Fruit fly (Drosophila melanogaster) whole organism, embryonic: ENCODE measurements around the gene H.

ENCODE experiments used
- CG10209 ChIP-seq: fragments of 200-800 bp; sonication (Bioruptor generic); optimal IDR thresholded peaks from 3 replicates; lab custom pipeline; 2017; ENCODE audit warnings: missing biosample characterization, mild to moderate bottlenecking, missing genetic modification characterization, missing genetic modification reagents
- CG12769 ChIP-seq: fragments of 200-800 bp; sonication (Bioruptor generic); optimal IDR thresholded peaks from 2 replicates; lab custom pipeline; 2019; ENCODE audit warnings: missing biosample characterization, mild to moderate bottlenecking, missing genetic modification characterization, moderate library complexity
- CG13123 ChIP-seq: fragments of 200-800 bp; sonication (Bioruptor generic); optimal IDR thresholded peaks from 2 replicates; lab custom pipeline; 2016; ENCODE audit warnings: missing biosample characterization, missing genetic modification characterization
- CG15269 ChIP-seq: fragments of 200-800 bp; sonication (Bioruptor generic); optimal IDR thresholded peaks from 2 replicates; lab custom pipeline; 2018; ENCODE audit warnings: missing biosample characterization, mild to moderate bottlenecking, missing genetic modification characterization, moderate library complexity
- CG17829 ChIP-seq: fragments of 200-800 bp; optimal IDR thresholded peaks from 2 replicates; lab custom pipeline; 2019; ENCODE audit warnings: missing biosample characterization, mild to moderate bottlenecking, missing genetic modification characterization, moderate library complexity
- CG18764 ChIP-seq: fragments of 200-800 bp; sonication (Bioruptor generic); optimal IDR thresholded peaks from 3 replicates; lab custom pipeline; 2016; ENCODE audit warnings: missing biosample characterization, missing genetic modification characterization
- CG32772 ChIP-seq: fragments of 200-800 bp; sonication (Bioruptor generic); IDR thresholded peaks from 2 replicates; pipeline ENCODE4 v1.3.6; 2022; ENCODE audit warnings: missing biosample characterization, missing genetic modification characterization
- CG4282 ChIP-seq: fragments of 200-800 bp; sonication (Bioruptor generic); optimal IDR thresholded peaks from 2 replicates; lab custom pipeline; 2016; ENCODE audit warnings: missing biosample characterization, missing genetic modification characterization
- CG4730 ChIP-seq: fragments of 200-800 bp; sonication (Bioruptor generic); IDR thresholded peaks from 2 replicates; pipeline ENCODE4 v1.3.6; 2022; ENCODE audit warnings: missing biosample characterization, missing genetic modification characterization
- CG6813 ChIP-seq: fragments of 200-800 bp; sonication (Bioruptor generic); optimal IDR thresholded peaks from 2 replicates; lab custom pipeline; 2017; ENCODE audit warnings: missing biosample characterization, missing genetic modification characterization, mild to moderate bottlenecking, moderate library complexity, missing genetic modification reagents
- Dbx ChIP-seq: fragments of 200-800 bp; sonication (Bioruptor generic); IDR thresholded peaks from 3 replicates; pipeline ENCODE4 v1.3.6; 2022; ENCODE audit warnings: missing biosample characterization, missing genetic modification characterization
- Drgx ChIP-seq: fragments of 200-800 bp; sonication (Bioruptor generic); IDR thresholded peaks from 2 replicates; pipeline ENCODE4 v1.3.6; 2022; ENCODE audit warnings: missing biosample characterization, missing genetic modification characterization
- Gsc ChIP-seq: fragments of 200-800 bp; sonication (Bioruptor generic); IDR thresholded peaks from 2 replicates; pipeline ENCODE4 v1.3.6; 2022; ENCODE audit warnings: missing biosample characterization, missing genetic modification characterization
- Hand ChIP-seq: fragments of 200-800 bp; sonication (Bioruptor generic); optimal IDR thresholded peaks from 2 replicates; lab custom pipeline; 2017; ENCODE audit warnings: mild to moderate bottlenecking, missing biosample characterization, missing genetic modification reagents, missing genetic modification characterization
- Hr39 ChIP-seq: fragments of >200 bp; optimal IDR thresholded peaks from 2 replicates; lab custom pipeline; 2017
- Hsf ChIP-seq: fragments of 200-800 bp; sonication (Bioruptor generic); optimal IDR thresholded peaks from 3 replicates; lab custom pipeline; 2016; ENCODE audit warnings: missing biosample characterization, missing genetic modification characterization
- MTF-1 ChIP-seq: fragments of 200-800 bp; sonication (Bioruptor generic); optimal IDR thresholded peaks from 2 replicates; lab custom pipeline; 2018; ENCODE audit warnings: missing biosample characterization, mild to moderate bottlenecking, missing genetic modification characterization, borderline replicate concordance
- Med ChIP-seq: fragments of 200-800 bp; sonication (Bioruptor generic); peaks from one replicate; lab custom pipeline; 2016; ENCODE audit warnings: missing biosample characterization, missing genetic modification characterization, mild to moderate bottlenecking, inconsistent platforms, moderate library complexity
- NK7.1 ChIP-seq: fragments of 200-800 bp; sonication (Bioruptor generic); optimal IDR thresholded peaks from 3 replicates; lab custom pipeline; 2016; ENCODE audit warnings: missing biosample characterization, missing genetic modification characterization
- Opbp ChIP-seq: fragments of 200-800 bp; sonication (Bioruptor generic); IDR thresholded peaks from 3 replicates; pipeline ENCODE4 v1.3.6; 2022; ENCODE audit warnings: missing biosample characterization, missing genetic modification characterization; ENCODE audit not compliant: partially characterized antibody
- Pdp1 ChIP-seq, 2 experiments: fragments of 200-800 bp; sonication (Bioruptor generic); optimal IDR thresholded peaks; 3 replicates each; lab custom pipeline; 2016; ENCODE audit warnings: missing biosample characterization in 2 of 2, missing genetic modification characterization in 2 of 2, mild to moderate bottlenecking in 1 of 2, moderate library complexity in 1 of 2
- Rfx ChIP-seq: fragments of 200-800 bp; sonication (Bioruptor generic); IDR thresholded peaks from 2 replicates; pipeline ENCODE4 v1.3.6; 2022; ENCODE audit warnings: missing biosample characterization, missing genetic modification characterization
- bcd ChIP-seq: fragments of 200-800 bp; sonication (Bioruptor generic); optimal IDR thresholded peaks from 2 replicates; lab custom pipeline; 2017; ENCODE audit warnings: missing biosample characterization, mild to moderate bottlenecking, missing genetic modification characterization
- caup ChIP-seq: fragments of 200-800 bp; sonication (Bioruptor generic); optimal IDR thresholded peaks from 3 replicates; lab custom pipeline; 2017; ENCODE audit warnings: missing biosample characterization, mild to moderate bottlenecking, missing genetic modification characterization, moderate library complexity; ENCODE audit not compliant: severe bottlenecking
- cg ChIP-seq: fragments of 200-800 bp; sonication (Bioruptor generic); optimal IDR thresholded peaks from 3 replicates; lab custom pipeline; 2019; ENCODE audit warnings: missing biosample characterization, mild to moderate bottlenecking, missing genetic modification characterization, moderate library complexity
- chinmo ChIP-seq: fragments of 200-800 bp; sonication (Bioruptor generic); IDR thresholded peaks from 4 replicates; pipeline ENCODE4 v1.3.6; 2022; ENCODE audit warnings: missing biosample characterization, missing genetic modification characterization; ENCODE audit not compliant: partially characterized antibody
- crol ChIP-seq: fragments of 200-800 bp; sonication (Bioruptor generic); IDR thresholded peaks from 2 replicates; pipeline ENCODE4 v1.3.6; 2022; ENCODE audit warnings: missing biosample characterization, missing genetic modification characterization
- dati ChIP-seq: fragments of 200-800 bp; sonication (Bioruptor generic); IDR thresholded peaks from 2 replicates; pipeline ENCODE4 v1.3.6; 2022; ENCODE audit warnings: missing biosample characterization, missing genetic modification characterization
- dmrt11E ChIP-seq: fragments of 200-800 bp; sonication (Bioruptor generic); optimal IDR thresholded peaks from 3 replicates; lab custom pipeline; 2018; ENCODE audit warnings: missing biosample characterization, mild to moderate bottlenecking, missing genetic modification characterization, moderate library complexity
- dmrt99B ChIP-seq: fragments of 200-800 bp; sonication (Bioruptor generic); optimal IDR thresholded peaks from 2 replicates; lab custom pipeline; 2018; ENCODE audit warnings: missing biosample characterization, mild to moderate bottlenecking, missing genetic modification characterization, moderate library complexity
- exex ChIP-seq: fragments of 200-800 bp; sonication (Bioruptor generic); optimal IDR thresholded peaks from 4 replicates; lab custom pipeline; 2018; ENCODE audit warnings: missing biosample characterization, mild to moderate bottlenecking, missing genetic modification characterization, moderate library complexity
- ftz-f1 ChIP-seq: fragments of 200-800 bp; sonication (Bioruptor generic); optimal IDR thresholded peaks from 2 replicates; lab custom pipeline; 2016; ENCODE audit warnings: missing biosample characterization, missing genetic modification characterization
- grau ChIP-seq: fragments of 200-800 bp; optimal IDR thresholded peaks from 3 replicates; lab custom pipeline; 2019; ENCODE audit warnings: missing biosample characterization, mild to moderate bottlenecking, missing genetic modification characterization, moderate library complexity
- inv ChIP-seq: fragments of 200-800 bp; sonication (Bioruptor generic); IDR thresholded peaks from 2 replicates; pipeline ENCODE4 v1.3.6; 2022; ENCODE audit warnings: missing biosample characterization, missing genetic modification characterization; ENCODE audit not compliant: partially characterized antibody
- kni ChIP-seq: fragments of 200-800 bp; sonication (Bioruptor generic); optimal IDR thresholded peaks from 3 replicates; lab custom pipeline; 2017; ENCODE audit warnings: mild to moderate bottlenecking, missing biosample characterization, missing genetic modification reagents, missing genetic modification characterization
- knrl ChIP-seq: fragments of 200-800 bp; sonication (Bioruptor generic); IDR thresholded peaks from 3 replicates; pipeline ENCODE4 v1.3.6; 2022; ENCODE audit warnings: missing biosample characterization, missing genetic modification characterization; ENCODE audit not compliant: partially characterized antibody
- lov ChIP-seq, 2 experiments: fragments of 200-800 bp in 1 of 2; fragments of >200 bp in 1 of 2; sonication (Bioruptor generic) in 1 of 2; IDR thresholded peaks in 1 of 2; optimal IDR thresholded peaks in 1 of 2; 2 replicates in 1 of 2; 3 replicates in 1 of 2; pipeline versions ENCODE4 v1.3.6 to Lab custom; 2017 to 2022; ENCODE audit warnings: missing biosample characterization in 1 of 2, missing genetic modification characterization in 1 of 2
- nerfin-1 ChIP-seq: fragments of 200-800 bp; sonication (Bioruptor generic); optimal IDR thresholded peaks from 3 replicates; lab custom pipeline; 2019; ENCODE audit warnings: missing biosample characterization, mild to moderate bottlenecking, missing genetic modification characterization, moderate library complexity
- onecut ChIP-seq: fragments of 200-800 bp; sonication (Bioruptor generic); IDR thresholded peaks from 2 replicates; pipeline ENCODE4 v1.3.6; 2022; ENCODE audit warnings: missing biosample characterization, missing genetic modification characterization
- run ChIP-seq: fragments of 200-800 bp; sonication (Bioruptor generic); optimal IDR thresholded peaks from 3 replicates; lab custom pipeline; 2018; ENCODE audit warnings: missing biosample characterization, mild to moderate bottlenecking, missing genetic modification characterization
- shn ChIP-seq: fragments of 200-800 bp; sonication (Bioruptor generic); optimal IDR thresholded peaks from 3 replicates; lab custom pipeline; 2016; ENCODE audit warnings: missing biosample characterization, missing genetic modification characterization
- sim ChIP-seq: fragments of 200-800 bp; sonication (Bioruptor generic); IDR thresholded peaks from 2 replicates; pipeline ENCODE4 v1.3.6; 2022; ENCODE audit warnings: missing biosample characterization, missing genetic modification characterization
- trem ChIP-seq: fragments of 200-800 bp; optimal IDR thresholded peaks from 3 replicates; lab custom pipeline; 2019; ENCODE audit warnings: missing biosample characterization, mild to moderate bottlenecking, missing genetic modification characterization, moderate library complexity
- vfl ChIP-seq: fragments of 200-800 bp; sonication (Bioruptor generic); optimal IDR thresholded peaks from 2 replicates; lab custom pipeline; 2016; ENCODE audit warnings: missing biosample characterization, missing genetic modification characterization
- vnd ChIP-seq: fragments of 200-800 bp; sonication (Bioruptor generic); IDR thresholded peaks from 3 replicates; pipeline ENCODE4 v1.3.6; 2022; ENCODE audit warnings: missing biosample characterization, missing genetic modification characterization; ENCODE audit not compliant: partially characterized antibody
- vvl ChIP-seq: fragments of 200-800 bp; sonication (Bioruptor generic); IDR thresholded peaks from 2 replicates; pipeline ENCODE4 v1.3.6; 2022; ENCODE audit warnings: missing biosample characterization, missing genetic modification characterization
- wor ChIP-seq: fragments of 200-800 bp; sonication (Bioruptor generic); IDR thresholded peaks from 2 replicates; pipeline ENCODE4 v1.3.6; 2022; ENCODE audit warnings: missing biosample characterization, missing genetic modification characterization
- z ChIP-seq: fragments of 200-800 bp; sonication (Bioruptor generic); IDR thresholded peaks from 3 replicates; pipeline ENCODE4 v1.3.6; 2022; ENCODE audit warnings: missing biosample characterization, missing genetic modification characterization

Gene H

dm6 chr3R:20604078-20604477 lies 17.7 kb upstream of the H start (continued):
- peak; percentile 89 for TF ChIP-seq CG12769
- TF ChIP-seq Rfx (GFP tag; lab: Robert Waterston, UW), result peak; percentile 35; the same call in 1 of the 2 replicates
- peak; percentile 26 for TF ChIP-seq ftz-f1 (GFP tag; lab: Kevin White, UChicago)
- TF ChIP-seq lov (optimal IDR thresholded peaks at IDR 0.05; lab: Kevin White, UChicago), result no peak
- 0 out of 3 replicates have a peak, but pooled peaks have one; percentile 32 for TF ChIP-seq lov (GFP tag; IDR thresholded peaks at IDR 0.05; lab: Robert Waterston, UW)

dm6 chr3R:20605078-20605477 lies 16.7 kb upstream of the H start:
- no peak for TF ChIP-seq CG15269 (tag; lab: Kevin White, UChicago)
- no peak for TF ChIP-seq Drgx
- TF ChIP-seq kni (GFP tag; lab: Kevin White, UChicago), result no peak
- TF ChIP-seq Hr39 (lab: Kevin White, UChicago), result peak; percentile 45
- TF ChIP-seq nerfin-1, result no peak
- peak; percentile 9 for TF ChIP-seq Med (GFP tag; lab: Kevin White, UChicago)
- TF ChIP-seq CG6813 (GFP tag; lab: Kevin White, UChicago), result no peak
- TF ChIP-seq inv (GFP tag; lab: Robert Waterston, UW), result no peak
- no peak for TF ChIP-seq CG18764 (GFP tag; lab: Kevin White, UChicago)
- TF ChIP-seq wor, result no peak
- TF ChIP-seq Dbx (GFP tag; lab: Robert Waterston, UW), result no peak
- TF ChIP-seq Gsc (GFP tag; lab: Robert Waterston, UW), result no peak
- no peak for TF ChIP-seq knrl (GFP tag; lab: Robert Waterston, UW)
- TF ChIP-seq crol, result peak; percentile 35; the same call in 1 of the 2 replicates
- no peak for TF ChIP-seq CG32772 (GFP tag; lab: Robert Waterston, UW)
- TF ChIP-seq CG17829 (tag; lab: Kevin White, UChicago), result no peak
- TF ChIP-seq MTF-1 (GFP tag; lab: Kevin White, UChicago), result no peak
- TF ChIP-seq CG4730 (GFP tag; lab: Robert Waterston, UW), result no peak
- TF ChIP-seq grau (tag; lab: Kevin White, UChicago), result peak; percentile 38
- TF ChIP-seq Hsf (GFP tag; lab: Kevin White, UChicago), result no peak
- no peak for TF ChIP-seq bcd (GFP tag; lab: Kevin White, UChicago)
- 0 out of 4 replicates have a peak, but pooled peaks have one; percentile 24 for TF ChIP-seq chinmo (GFP tag; lab: Robert Waterston, UW)
- TF ChIP-seq shn (GFP tag; lab: Kevin White, UChicago), result no peak
- no peak for TF ChIP-seq caup (GFP tag; lab: Kevin White, UChicago)
- no peak for TF ChIP-seq CG4282 (GFP tag; lab: Kevin White, UChicago)
- no peak for TF ChIP-seq Hand
- TF ChIP-seq onecut (GFP tag; lab: Robert Waterston, UW), result no peak
- peak; percentile 20 for TF ChIP-seq cg (GFP tag; lab: Kevin White, UChicago)
- TF ChIP-seq, all 482 proteins: peak for 6

- TF ChIP-seq dmrt11E (tag; lab: Kevin White, UChicago) (no peak), vnd (no peak), dati (GFP tag; lab: Robert Waterston, UW) (no peak), CG13123 (GFP tag; lab: Kevin White, UChicago) (no peak), trem (tag; lab: Kevin White, UChicago) (no peak), Pdp1 (GFP tag; optimal IDR thresholded peaks at IDR 0.05; lab: Kevin White, UChicago) (peak in 1 of 2 experiments; percentile 80), CG10209 (GFP tag; lab: Kevin White, UChicago) (no peak), vvl (GFP tag; lab: Robert Waterston, UW) (no peak), sim (no peak), dmrt99B (no peak), Opbp (GFP tag; lab: Robert Waterston, UW) (no peak), run (tag; lab: Kevin White, UChicago) (no peak), exex (tag; lab: Kevin White, UChicago) (peak; percentile 87), caup (GFP tag; lab: Kevin White, UChicago) (no peak), vfl (GFP tag; lab: Kevin White, UChicago) (no peak), z (GFP tag; lab: Robert Waterston, UW) (no peak), NK7.1 (GFP tag; lab: Kevin White, UChicago) (no peak)
These were observed 16.1 kb upstream of the H start for dm6 chr3R:20605562-20606155.
